Fruit fly (Drosophila melanogaster) whole organism, pupa: ENCODE data around the gene pall.

Experiments
- CG10348 ChIP-seq: fragments of 200-800 bp; sonication (Bioruptor generic); IDR thresholded peaks from 2 replicates; pipeline ENCODE4 v1.3.6; 2022; ENCODE audit warnings: missing biosample characterization, missing genetic modification characterization
- CG12605 ChIP-seq: fragments of 200-800 bp; sonication (Bioruptor generic); IDR thresholded peaks from 2 replicates; pipeline ENCODE4 v1.3.6; 2022; ENCODE audit warnings: missing biosample characterization, missing genetic modification characterization
- CG13204 ChIP-seq: fragments of 200-800 bp; sonication (Bioruptor generic); optimal IDR thresholded peaks from 2 replicates; lab custom pipeline; 2018; ENCODE audit warnings: missing biosample characterization, mild to moderate bottlenecking, missing genetic modification characterization, moderate library complexity
- CG14655 ChIP-seq: fragments of 200-800 bp; sonication (Bioruptor generic); optimal IDR thresholded peaks from 3 replicates; lab custom pipeline; 2017; ENCODE audit warnings: mild to moderate bottlenecking, missing biosample characterization, missing genetic modification reagents, missing genetic modification characterization
- CG15710 ChIP-seq: fragments of 200-800 bp; sonication (Bioruptor generic); optimal IDR thresholded peaks from 2 replicates; lab custom pipeline; 2018; ENCODE audit warnings: missing biosample characterization, mild to moderate bottlenecking, missing genetic modification characterization, moderate library complexity
- CG17806 ChIP-seq: fragments of 200-800 bp; sonication (Bioruptor generic); optimal IDR thresholded peaks from 2 replicates; lab custom pipeline; 2018; ENCODE audit warnings: missing biosample characterization, mild to moderate bottlenecking, missing genetic modification characterization, moderate library complexity
- CG32121 ChIP-seq: fragments of 200-800 bp; sonication (Bioruptor generic); IDR thresholded peaks from 2 replicates; pipeline ENCODE4 v1.3.6; 2022; ENCODE audit warnings: missing biosample characterization, missing genetic modification characterization
- CG34367 ChIP-seq: fragments of 200-800 bp; sonication (Bioruptor generic); optimal IDR thresholded peaks from 2 replicates; lab custom pipeline; 2018; ENCODE audit warnings: missing biosample characterization, mild to moderate bottlenecking, missing genetic modification characterization
- CG4496 ChIP-seq: fragments of 200-800 bp; sonication (Bioruptor generic); IDR thresholded peaks from 3 replicates; pipeline ENCODE4 v1.3.6; 2022; ENCODE audit warnings: missing biosample characterization, missing genetic modification characterization
- CG8159 ChIP-seq: fragments of 200-800 bp; sonication (Bioruptor generic); optimal IDR thresholded peaks from 3 replicates; lab custom pipeline; 2018; ENCODE audit warnings: missing biosample characterization, mild to moderate bottlenecking, missing genetic modification characterization, moderate library complexity
- CG8301 ChIP-seq: fragments of 200-800 bp; sonication (Bioruptor generic); optimal IDR thresholded peaks from 2 replicates; lab custom pipeline; 2018; ENCODE audit warnings: missing biosample characterization, mild to moderate bottlenecking, missing genetic modification characterization
- CG9948 ChIP-seq: fragments of 200-800 bp; sonication (Bioruptor generic); optimal IDR thresholded peaks from 2 replicates; lab custom pipeline; 2018; ENCODE audit warnings: missing biosample characterization, mild to moderate bottlenecking, missing genetic modification characterization, moderate library complexity
- D1 ChIP-seq: fragments of 200-800 bp; sonication (Bioruptor generic); optimal IDR thresholded peaks from 2 replicates; lab custom pipeline; 2018; ENCODE audit warnings: missing biosample characterization, mild to moderate bottlenecking, missing genetic modification characterization, moderate library complexity
- EcR ChIP-seq: fragments of 200-800 bp; sonication (Bioruptor generic); optimal IDR thresholded peaks from 3 replicates; lab custom pipeline; 2019; ENCODE audit warnings: missing biosample characterization, missing genetic modification characterization, mild to moderate bottlenecking, moderate library complexity, missing genetic modification reagents
- Ets98B ChIP-seq: fragments of 200-800 bp; sonication (Bioruptor generic); IDR thresholded peaks from 2 replicates; pipeline ENCODE4 v1.3.6; 2022; ENCODE audit warnings: missing biosample characterization, missing genetic modification characterization
- Pif1A ChIP-seq: fragments of 200-800 bp; sonication (Bioruptor generic); optimal IDR thresholded peaks from 3 replicates; lab custom pipeline; 2016; ENCODE audit warnings: missing biosample characterization, missing genetic modification characterization
- Pif1B ChIP-seq: fragments of 200-800 bp; sonication (Bioruptor generic); optimal IDR thresholded peaks from 3 replicates; lab custom pipeline; 2016; ENCODE audit warnings: missing biosample characterization, missing genetic modification characterization
- Snoo ChIP-seq: fragments of 200-800 bp; sonication (Bioruptor generic); optimal IDR thresholded peaks from 3 replicates; lab custom pipeline; 2017; ENCODE audit warnings: missing biosample characterization, mild to moderate bottlenecking, missing genetic modification characterization, inconsistent platforms
- fd96Ca ChIP-seq: fragments of 200-800 bp; sonication (Bioruptor generic); IDR thresholded peaks from 3 replicates; pipeline ENCODE4 v1.3.6; 2022; ENCODE audit warnings: missing biosample characterization, missing genetic modification characterization
- gl ChIP-seq: fragments of 200-800 bp; sonication (Bioruptor generic); optimal IDR thresholded peaks from 2 replicates; lab custom pipeline; 2018; ENCODE audit warnings: missing biosample characterization, mild to moderate bottlenecking, missing genetic modification characterization
- rn ChIP-seq: fragments of 200-800 bp; sonication (Bioruptor generic); IDR thresholded peaks from 2 replicates; pipeline ENCODE4 v1.3.6; 2022; ENCODE audit warnings: missing biosample characterization, missing genetic modification characterization

pall gene

DNA sequence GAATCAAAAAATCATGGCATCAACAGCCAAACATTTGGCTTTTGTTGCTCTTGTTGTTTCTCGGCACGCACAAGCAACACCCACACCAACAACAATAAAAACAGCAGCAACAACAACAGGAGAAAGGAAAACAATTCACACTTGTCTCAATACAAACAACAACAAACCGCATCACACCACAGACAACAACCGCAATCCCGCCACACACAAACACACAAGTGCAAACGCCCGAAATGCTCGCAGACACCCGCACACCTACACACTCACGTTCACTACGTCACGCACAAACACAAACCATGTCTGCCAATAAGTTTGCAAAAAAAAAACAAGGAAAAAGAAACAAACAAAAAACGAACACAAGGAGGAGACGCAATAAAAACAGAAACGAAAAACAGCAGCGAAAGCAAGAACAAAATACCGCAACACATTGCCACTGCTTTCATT lies 19.8 kb downstream of the pall start:
- no peak for TF ChIP-seq Pif1B
- TF ChIP-seq EcR (GFP tag; lab: Kevin White, UChicago), result no peak
- TF ChIP-seq Pif1A, result peak; percentile 59
- peak; percentile 57 for TF ChIP-seq CG13204
- TF ChIP-seq gl (tag; lab: Kevin White, UChicago), result peak; percentile 64
- TF ChIP-seq D1 (tag; lab: Kevin White, UChicago), result no peak
- peak; percentile 72; the same call in 1 of the 2 replicates for TF ChIP-seq CG12605 (GFP tag; lab: Robert Waterston, UW)
- TF ChIP-seq CG4496 (GFP tag; lab: Robert Waterston, UW), result peak; percentile 75
- no peak for TF ChIP-seq CG9948 (tag; lab: Kevin White, UChicago)
- TF ChIP-seq CG15710 (tag; lab: Kevin White, UChicago), result peak; percentile 35
- TF ChIP-seq CG34367 (tag; lab: Kevin White, UChicago), result peak; percentile 26
- TF ChIP-seq Snoo (tag; lab: Kevin White, UChicago), result peak; percentile 12
- no peak for TF ChIP-seq CG14655
- TF ChIP-seq Ets98B, result peak; percentile 80
- peak; percentile 43; the same call in 1 of the 2 replicates for TF ChIP-seq CG32121 (GFP tag; lab: Robert Waterston, UW)
- peak; percentile 69 for TF ChIP-seq fd96Ca

DNA sequence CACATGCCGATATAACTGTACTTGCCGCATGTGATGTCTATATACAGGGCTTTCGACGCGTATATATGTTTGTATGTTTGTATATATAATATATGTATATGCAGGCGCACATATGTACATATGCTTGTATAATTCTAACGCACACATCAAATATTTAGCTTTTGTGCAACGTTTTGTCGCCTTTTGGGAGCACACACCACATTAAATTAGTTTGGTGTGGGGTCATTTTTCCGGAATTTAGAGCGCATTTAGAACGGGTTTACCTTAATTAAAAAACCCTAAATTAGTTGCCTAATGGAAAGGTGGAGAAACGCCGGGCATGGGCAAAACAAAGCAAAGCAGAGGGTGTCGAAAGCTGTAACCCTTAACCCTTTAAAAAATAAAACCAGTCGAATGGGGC lies 20.3 kb downstream of the pall start:
- TF ChIP-seq fd96Ca (no peak), rn (GFP tag; lab: Robert Waterston, UW) (no peak), CG17806 (tag; lab: Kevin White, UChicago) (no peak)
- TF ChIP-seq, all 21 proteins: peak for 0

DNA sequence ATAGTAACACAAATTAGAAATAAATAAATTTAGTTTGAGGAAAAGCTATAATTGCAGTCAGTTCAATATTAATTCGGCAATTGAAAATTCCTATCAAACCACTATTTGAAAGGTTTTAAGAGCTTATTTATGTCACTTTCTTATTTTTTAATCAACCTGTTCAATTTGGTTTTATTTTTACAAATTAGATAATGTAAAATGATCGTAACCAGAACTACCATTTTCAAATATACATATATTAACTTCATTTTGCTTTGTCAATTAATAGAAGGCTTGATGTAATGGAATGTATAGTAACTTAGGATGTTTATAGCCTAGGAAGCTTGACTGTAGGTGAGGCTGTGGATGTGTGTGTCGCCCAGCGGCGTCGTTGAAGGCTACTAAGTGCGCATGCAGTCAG lies 21.0 kb downstream of the pall start:
- TF ChIP-seq Pif1A (no peak), CG8159 (peak; percentile 50), CG13204 (no peak), CG12605 (GFP tag; lab: Robert Waterston, UW) (no peak), D1 (tag; lab: Kevin White, UChicago) (no peak), fd96Ca (no peak), CG14655 (peak; percentile 41), Snoo (tag; lab: Kevin White, UChicago) (no peak), CG17806 (tag; lab: Kevin White, UChicago) (peak; percentile 26), CG15710 (tag; lab: Kevin White, UChicago) (peak; percentile 7), CG9948 (tag; lab: Kevin White, UChicago) (peak; percentile 34), CG8301 (tag; lab: Kevin White, UChicago) (peak; percentile 1), rn (GFP tag; lab: Robert Waterston, UW) (no peak)

DNA sequence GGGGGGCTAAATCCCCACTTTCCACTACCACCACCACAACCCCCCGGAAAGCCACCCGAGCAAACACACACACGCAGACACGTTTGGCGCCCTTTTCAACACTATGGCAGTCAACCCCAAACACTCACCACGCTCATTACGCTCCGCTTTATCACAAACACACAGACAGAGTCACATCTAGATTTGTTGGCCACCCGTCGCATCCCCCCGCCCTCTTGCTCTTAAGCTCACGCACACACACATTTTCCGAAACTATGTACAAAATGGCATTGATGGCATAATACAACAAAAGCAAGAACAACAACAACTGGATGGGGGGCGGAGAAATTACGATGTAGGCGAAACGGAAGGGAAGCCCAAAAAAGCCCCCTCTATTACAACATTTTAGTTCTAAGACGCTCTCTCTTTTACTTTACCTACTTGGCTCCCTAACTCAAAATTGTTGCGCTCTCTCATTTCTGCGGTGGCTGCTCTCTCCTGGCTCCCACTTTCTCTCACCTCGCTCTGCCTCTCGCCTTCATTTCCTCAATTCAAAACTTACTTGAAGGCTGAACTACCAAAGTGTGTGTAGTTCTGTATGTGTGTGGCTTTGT lies 21.8 kb downstream of the pall start:
- TF ChIP-seq D1 (tag; lab: Kevin White, UChicago), result no peak
- no peak for TF ChIP-seq CG9948 (tag; lab: Kevin White, UChicago)
- no peak for TF ChIP-seq CG10348 (GFP tag; lab: Robert Waterston, UW)

DNA sequence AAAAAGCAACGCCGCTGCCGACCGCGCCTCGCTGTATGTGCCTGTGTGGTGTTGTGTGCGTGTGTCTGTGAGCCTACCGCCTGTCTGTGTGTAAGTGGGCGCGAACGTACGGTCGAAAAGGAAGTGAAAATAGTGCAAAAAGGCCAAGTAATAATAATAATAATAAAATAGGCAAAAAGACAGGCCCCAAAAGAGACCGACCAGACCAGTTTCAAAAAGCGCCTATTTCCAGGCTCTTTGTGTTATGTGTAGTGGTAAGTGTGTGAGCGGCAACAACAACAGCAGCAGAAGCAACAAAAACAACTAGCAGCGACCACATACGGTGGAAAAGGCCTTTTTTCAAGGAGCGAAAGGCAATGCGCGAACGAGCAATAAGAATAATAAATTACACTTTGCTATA lies 24.8 kb downstream of the pall start:
- TF ChIP-seq CG10348 (GFP tag; lab: Robert Waterston, UW), result no peak
- peak; percentile 17 for TF ChIP-seq Pif1A
- peak; percentile 54 for TF ChIP-seq CG34367 (tag; lab: Kevin White, UChicago)
- no peak for TF ChIP-seq Pif1B
- TF ChIP-seq D1 (tag; lab: Kevin White, UChicago), result no peak
- peak; percentile 91 for TF ChIP-seq CG13204
- no peak for TF ChIP-seq CG14655
- peak; percentile 82 for TF ChIP-seq gl (tag; lab: Kevin White, UChicago)
- TF ChIP-seq CG32121 (GFP tag; lab: Robert Waterston, UW), result no peak
- no peak for TF ChIP-seq CG8301 (tag; lab: Kevin White, UChicago)
- TF ChIP-seq CG12605 (GFP tag; lab: Robert Waterston, UW), result peak; percentile 58; the same call in 1 of the 2 replicates
- peak; percentile 6 for TF ChIP-seq CG9948 (tag; lab: Kevin White, UChicago)
- TF ChIP-seq fd96Ca, result 0 out of 3 replicates have a peak, but pooled peaks have one; percentile 13
- TF ChIP-seq CG4496 (GFP tag; lab: Robert Waterston, UW), result 0 out of 3 replicates have a peak, but pooled peaks have one; percentile 10
- TF ChIP-seq EcR (GFP tag; lab: Kevin White, UChicago), result peak; percentile 21
- no peak for TF ChIP-seq Ets98B
- no peak for TF ChIP-seq Snoo (tag; lab: Kevin White, UChicago)
- peak; percentile 46 for TF ChIP-seq CG17806 (tag; lab: Kevin White, UChicago)
- peak; percentile 42 for TF ChIP-seq CG15710 (tag; lab: Kevin White, UChicago)
- no peak for TF ChIP-seq rn (GFP tag; lab: Robert Waterston, UW)
- peak; percentile 41 for TF ChIP-seq CG8159

DNA sequence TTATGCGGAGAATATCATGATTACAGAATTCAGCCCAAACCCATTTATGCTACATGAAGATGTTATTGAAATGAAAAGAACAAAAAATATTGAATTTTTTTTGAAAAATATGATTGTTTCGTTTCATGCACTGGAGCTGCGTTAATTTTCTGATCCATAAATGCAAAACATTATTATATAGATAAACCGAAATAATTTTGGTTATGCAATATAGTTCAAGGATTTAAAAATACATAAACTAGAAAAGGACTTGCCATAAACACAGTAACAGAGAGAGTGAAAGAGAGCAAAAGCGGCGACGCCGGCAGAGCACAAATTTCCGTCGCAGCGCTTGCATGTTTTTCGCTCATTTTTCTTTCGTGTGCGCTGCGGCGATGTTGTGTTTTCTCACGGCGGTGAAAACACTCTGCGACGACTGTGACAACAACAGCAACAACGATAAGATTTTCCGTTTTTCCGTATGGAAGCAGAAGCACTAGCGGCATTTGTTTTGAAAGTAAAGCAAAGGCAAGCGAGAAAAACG lies 25.3 kb downstream of the pall start:
- peak; percentile 49 for TF ChIP-seq CG13204
- TF ChIP-seq D1 (tag; lab: Kevin White, UChicago), result peak; percentile 93
- TF ChIP-seq EcR (GFP tag; lab: Kevin White, UChicago), result no peak
- TF ChIP-seq CG9948 (tag; lab: Kevin White, UChicago), result peak; percentile 88
- TF ChIP-seq Ets98B, result peak; percentile 91
- peak; percentile 90 for TF ChIP-seq CG32121 (GFP tag; lab: Robert Waterston, UW)
- peak; percentile 96 for TF ChIP-seq CG14655
- TF ChIP-seq CG10348 (GFP tag; lab: Robert Waterston, UW), result peak; percentile 52; the same call in 1 of the 2 replicates
- TF ChIP-seq fd96Ca, result no peak
- no peak for TF ChIP-seq rn (GFP tag; lab: Robert Waterston, UW)
- TF ChIP-seq CG12605 (GFP tag; lab: Robert Waterston, UW), result peak; percentile 66
- TF ChIP-seq CG17806 (tag; lab: Kevin White, UChicago), result peak; percentile 90
- peak; percentile 96 for TF ChIP-seq CG8301 (tag; lab: Kevin White, UChicago)
- TF ChIP-seq CG15710 (tag; lab: Kevin White, UChicago), result peak; percentile 91
- peak; percentile 94 for TF ChIP-seq Pif1A
- peak; percentile 87 for TF ChIP-seq Pif1B
- peak; percentile 92 for TF ChIP-seq CG4496 (GFP tag; lab: Robert Waterston, UW)
- TF ChIP-seq CG8159, result peak; percentile 94
- peak; percentile 90 for TF ChIP-seq CG34367 (tag; lab: Kevin White, UChicago)
- TF ChIP-seq Snoo (tag; lab: Kevin White, UChicago), result peak; percentile 89
- TF ChIP-seq gl (tag; lab: Kevin White, UChicago), result peak; percentile 62
